Worm (Caenorhabditis elegans): ENCODE measurements around the gene F49E10.4.

Gene F49E10.4

DNA sequence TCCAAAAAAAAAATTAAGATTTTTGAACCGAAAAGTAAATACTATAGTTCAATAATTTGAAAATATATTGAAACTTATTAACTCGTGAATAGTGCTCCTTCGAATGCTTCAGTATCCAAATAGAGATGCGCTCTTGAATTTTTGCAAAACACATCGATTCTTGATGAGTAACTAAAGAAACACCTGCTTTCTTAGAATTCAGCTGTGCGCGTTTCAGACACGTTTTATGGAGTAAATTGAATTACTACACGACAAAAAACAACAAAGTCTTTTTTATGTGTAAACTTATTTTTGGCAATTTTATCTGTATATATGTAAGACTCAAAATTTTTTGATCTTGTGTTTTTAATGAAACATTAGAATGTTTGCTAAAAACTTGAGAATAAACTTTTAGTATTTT lies 39.1 kb upstream of the F49E10.4 start:
- TF ChIP-seq lin-39 (tag; optimal IDR thresholded peaks at IDR 0.05) = no peak
- no peak for TF ChIP-seq nhr-77 (tag; optimal IDR thresholded peaks at IDR 0.05)
- no peak for TF ChIP-seq ceh-28 (tag; optimal IDR thresholded peaks at IDR 0.05)
- TF ChIP-seq pha-4 (tag; optimal IDR thresholded peaks at IDR 0.05) = no peak
- TF ChIP-seq nhr-11 (tag; optimal IDR thresholded peaks at IDR 0.05) = no peak
- no peak for TF ChIP-seq pqm-1 (tag; optimal IDR thresholded peaks at IDR 0.05)
- no peak for TF ChIP-seq R02D3.7 (tag; optimal IDR thresholded peaks at IDR 0.05)
- no peak for TF ChIP-seq egl-5 (tag; optimal IDR thresholded peaks at IDR 0.05)
- TF ChIP-seq elt-3 (tag; optimal IDR thresholded peaks at IDR 0.05) = no peak
- no peak for TF ChIP-seq elt-1 (tag; optimal IDR thresholded peaks at IDR 0.05)
- TF ChIP-seq ZK546.5 (tag; optimal IDR thresholded peaks at IDR 0.05) = no peak
- no peak for TF ChIP-seq snpc-4 (tag; optimal IDR thresholded peaks at IDR 0.05)
- TF ChIP-seq eor-1 (tag; optimal IDR thresholded peaks at IDR 0.05) = no peak
- TF ChIP-seq lsy-12 (tag; optimal IDR thresholded peaks at IDR 0.05) = no peak
- TF ChIP-seq egl-27 (tag; optimal IDR thresholded peaks at IDR 0.05) = no peak
- TF ChIP-seq daf-12 (tag; optimal IDR thresholded peaks at IDR 0.05) = no peak
- TF ChIP-seq lin-15B (tag; optimal IDR thresholded peaks at IDR 0.05) = no peak

DNA sequence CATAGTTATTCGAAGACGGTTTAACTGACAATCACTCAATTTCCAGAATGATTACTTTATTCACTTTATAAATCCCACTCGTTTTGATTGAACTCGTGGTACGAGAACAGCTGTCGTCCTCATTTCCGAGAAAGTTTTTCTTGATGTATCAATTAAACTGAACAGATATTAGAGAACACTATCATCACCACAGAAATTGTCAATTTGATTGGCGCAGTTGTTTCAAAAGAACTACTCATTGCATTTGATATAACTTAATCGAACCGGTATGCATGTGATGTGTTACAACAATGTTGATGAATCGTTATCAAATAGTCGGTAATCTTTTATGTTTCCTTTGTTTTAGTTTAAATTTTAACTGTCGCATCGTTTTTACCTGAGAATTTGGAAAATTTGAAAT lies 38.6 kb upstream of the F49E10.4 start:
- TF ChIP-seq ZK546.5 (tag; optimal IDR thresholded peaks at IDR 0.05) (no peak), nhr-12 (tag; optimal IDR thresholded peaks at IDR 0.05) (no peak), egl-5 (tag; optimal IDR thresholded peaks at IDR 0.05) (peak; percentile 23), nfya-1 (tag; optimal IDR thresholded peaks at IDR 0.05; ENCODE audit: insufficient read depth) (peak; percentile 24), nhr-11 (tag; optimal IDR thresholded peaks at IDR 0.05) (peak; percentile 14)

DNA sequence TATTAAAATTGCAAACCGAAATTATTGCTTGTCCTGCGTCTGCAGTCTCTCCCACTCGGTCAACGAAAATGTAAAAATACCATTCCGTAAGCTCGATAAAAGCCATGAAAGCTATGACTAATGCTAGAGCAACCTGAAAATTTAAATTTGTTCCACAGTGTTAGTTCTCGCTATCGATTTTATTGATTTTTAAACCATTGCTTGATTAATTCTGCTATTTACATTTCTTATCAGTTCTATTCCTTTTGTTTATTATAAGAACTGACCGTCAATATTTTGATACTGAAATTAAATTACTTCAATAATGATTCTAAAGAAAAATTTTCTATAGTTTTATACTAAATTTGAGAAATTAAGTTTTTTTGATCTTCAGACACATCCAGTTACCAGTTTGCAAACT lies 36.5 kb upstream of the F49E10.4 start:
- TF ChIP-seq ceh-28 (tag; optimal IDR thresholded peaks at IDR 0.05) (peak; percentile 63), pha-4 (tag; optimal IDR thresholded peaks at IDR 0.05) (peak; percentile 90), nhr-43 (tag; optimal IDR thresholded peaks at IDR 0.05; ENCODE audit: poor library complexity, severe bottlenecking) (no peak)

DNA sequence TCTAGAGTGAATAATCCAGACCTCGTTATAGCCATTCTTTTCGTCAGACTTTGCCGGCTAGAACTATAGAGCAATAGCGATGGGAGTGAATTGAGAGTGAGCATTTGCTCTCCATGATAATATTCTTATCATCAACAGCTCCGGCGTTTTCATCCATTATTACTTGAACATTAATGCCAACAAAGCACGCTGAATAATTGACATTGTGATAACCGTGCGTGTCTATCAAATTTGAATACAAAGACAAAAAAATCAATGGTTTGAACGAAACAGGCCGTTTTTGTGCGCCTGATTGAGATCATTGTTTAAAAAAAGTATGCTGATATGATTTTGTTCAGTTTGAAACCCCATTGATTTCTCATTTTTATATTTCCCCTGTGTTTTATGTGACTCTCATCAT lies 36.0 kb upstream of the F49E10.4 start, which contains the start of gene dct-11:
Gene dct-11, minus strand, starts transcription at position 136 of the 400 bp plus-strand sequence.
- no peak for TF ChIP-seq elt-3 (tag; optimal IDR thresholded peaks at IDR 0.05)
- TF ChIP-seq pha-4 (tag; optimal IDR thresholded peaks at IDR 0.05) = peak; percentile 31
- TF ChIP-seq elt-2 (tag; optimal IDR thresholded peaks at IDR 0.05) = peak; percentile 94
- peak; percentile 27 for TF ChIP-seq jun-1 (tag; optimal IDR thresholded peaks at IDR 0.05)
- TF ChIP-seq pqm-1 (tag; optimal IDR thresholded peaks at IDR 0.05) = peak; percentile 93

DNA sequence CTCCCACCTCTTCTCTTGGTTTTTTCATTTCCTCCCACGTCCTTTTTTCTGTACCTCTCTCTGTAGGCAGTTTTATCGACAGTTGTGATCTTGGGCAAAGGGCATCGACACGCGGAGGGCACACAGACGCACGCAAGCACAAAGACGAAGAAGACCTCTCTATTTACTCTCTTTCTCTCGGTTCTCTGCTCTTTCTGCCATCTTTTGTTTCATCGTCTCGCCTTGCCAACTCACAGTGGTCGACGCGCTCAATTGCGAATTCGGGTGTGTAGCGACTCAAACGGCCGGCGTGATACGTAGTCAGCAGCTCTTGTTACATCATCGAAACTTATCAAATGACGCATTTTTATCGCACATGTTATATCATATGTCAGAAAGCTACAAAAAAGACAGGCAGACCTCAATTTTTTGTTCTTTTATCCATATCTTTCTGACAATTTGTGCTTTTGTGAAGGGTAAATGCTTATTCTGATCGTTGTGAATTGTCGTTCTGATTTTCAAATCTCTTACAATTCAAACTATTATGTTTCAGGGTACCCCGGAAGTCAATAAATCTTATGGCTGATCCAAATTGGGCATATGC lies 34.5 kb upstream of the F49E10.4 start, which contains the start of gene puf-9:
Gene puf-9, plus strand, starts transcription at position 533 of the 583 bp plus-strand sequence.
- peak; percentile 96 for TF ChIP-seq unc-62 (GFP tag; optimal IDR thresholded peaks at IDR 0.05)
- TF ChIP-seq nhr-25 (tag; optimal IDR thresholded peaks at IDR 0.05) = peak; percentile 100
- peak; percentile 74 for TF ChIP-seq zag-1 (tag; optimal IDR thresholded peaks at IDR 0.05)
- TF ChIP-seq ZK546.5 (tag; optimal IDR thresholded peaks at IDR 0.05) = peak; percentile 50
- TF ChIP-seq pqm-1 (tag; optimal IDR thresholded peaks at IDR 0.05) = peak; percentile 98
- TF ChIP-seq ama-1 (optimal IDR thresholded peaks at IDR 0.05) = peak; percentile 94
- TF ChIP-seq egl-27 (tag; optimal IDR thresholded peaks at IDR 0.05) = peak; percentile 95
- peak; percentile 94 for TF ChIP-seq ztf-4 (tag; optimal IDR thresholded peaks at IDR 0.05)
- TF ChIP-seq unc-39 (tag; optimal IDR thresholded peaks at IDR 0.05) = peak; percentile 7
- TF ChIP-seq tbx-2 (tag; optimal IDR thresholded peaks at IDR 0.05) = peak; percentile 95
- TF ChIP-seq ztf-11 (tag; optimal IDR thresholded peaks at IDR 0.05) = no peak
- TF ChIP-seq eor-1 (tag; optimal IDR thresholded peaks at IDR 0.05) = peak in 1 of 2 experiments; percentile 36
- peak; percentile 94 for TF ChIP-seq ceh-82 (tag; optimal IDR thresholded peaks at IDR 0.05)
- TF ChIP-seq nhr-237 (tag; optimal IDR thresholded peaks at IDR 0.05) = no peak
- TF ChIP-seq R02D3.7 (tag; optimal IDR thresholded peaks at IDR 0.05) = peak; percentile 90
- peak; percentile 93 for TF ChIP-seq snpc-4 (tag; optimal IDR thresholded peaks at IDR 0.05)
- peak; percentile 90 for TF ChIP-seq elt-1 (tag; optimal IDR thresholded peaks at IDR 0.05)
- peak; percentile 97 for TF ChIP-seq nhr-43 (tag; optimal IDR thresholded peaks at IDR 0.05; ENCODE audit: poor library complexity, severe bottlenecking)
- TF ChIP-seq ceh-28 (tag; optimal IDR thresholded peaks at IDR 0.05) = peak; percentile 92
- peak in 2 of 3 experiments; percentile 95 to 99 for TF ChIP-seq elt-3 (tag; optimal IDR thresholded peaks at IDR 0.05)
- peak; percentile 100 for TF ChIP-seq pha-4 (tag; optimal IDR thresholded peaks at IDR 0.05)
- TF ChIP-seq nhr-67 (tag; optimal IDR thresholded peaks at IDR 0.05) = peak; percentile 32
- TF ChIP-seq nhr-11 (tag; optimal IDR thresholded peaks at IDR 0.05) = peak; percentile 97
- TF ChIP-seq fos-1 (tag; optimal IDR thresholded peaks at IDR 0.05) = peak; percentile 98
- no peak for TF ChIP-seq sea-2 (GFP tag; optimal IDR thresholded peaks at IDR 0.05)
- no peak for TF ChIP-seq nhr-12 (tag; optimal IDR thresholded peaks at IDR 0.05)
- TF ChIP-seq fkh-2 (tag; optimal IDR thresholded peaks at IDR 0.05) = peak; percentile 62
- TF ChIP-seq ceh-16 (tag; optimal IDR thresholded peaks at IDR 0.05) = peak; percentile 78
- TF ChIP-seq lin-15B (tag; optimal IDR thresholded peaks at IDR 0.05) = peak; percentile 99
- TF ChIP-seq mdl-1 (tag; optimal IDR thresholded peaks at IDR 0.05) = peak; percentile 96
- TF ChIP-seq elt-2 (tag; optimal IDR thresholded peaks at IDR 0.05) = peak; percentile 99
- TF ChIP-seq nfya-1 (tag; optimal IDR thresholded peaks at IDR 0.05; ENCODE audit: insufficient read depth) = peak; percentile 98
- TF ChIP-seq lin-39 (tag; optimal IDR thresholded peaks at IDR 0.05) = peak; percentile 98
- peak; percentile 97 for TF ChIP-seq fkh-10 (GFP tag; optimal IDR thresholded peaks at IDR 0.05)
- peak; percentile 99 for TF ChIP-seq jun-1 (tag; optimal IDR thresholded peaks at IDR 0.05)
- TF ChIP-seq nhr-28 (tag; optimal IDR thresholded peaks at IDR 0.05) = peak; percentile 87
- TF ChIP-seq lsy-12 (tag; optimal IDR thresholded peaks at IDR 0.05) = peak; percentile 98

Measured in whole organism, L3 larva.